Fruit fly (Drosophila melanogaster) whole organism, prepupa: ENCODE data around the gene Rab9Db.

Source experiments
- CG34406 ChIP-seq: fragments of 200-800 bp; sonication (Bioruptor generic); optimal IDR thresholded peaks from 3 replicates; lab custom pipeline; 2016; ENCODE audit warnings: missing biosample characterization, missing genetic modification characterization
- Ets96B ChIP-seq: fragments of 200-800 bp; optimal IDR thresholded peaks from 2 replicates; lab custom pipeline; 2019; ENCODE audit warnings: missing biosample characterization, mild to moderate bottlenecking, missing genetic modification characterization, moderate library complexity
- Sox102F ChIP-seq: fragments of 200-800 bp; sonication (Bioruptor generic); optimal IDR thresholded peaks from 2 replicates; lab custom pipeline; 2016; ENCODE audit warnings: missing biosample characterization, mild to moderate bottlenecking, missing genetic modification characterization

- TF ChIP-seq Ets96B (tag; lab: Kevin White, UChicago) (peak; percentile 35), CG34406 (GFP tag; lab: Kevin White, UChicago) (peak; percentile 32), Sox102F (GFP tag; lab: Kevin White, UChicago) (peak; percentile 31)
Observed at dm6 chrX:10573554-10573953, 49.5 kb downstream of the Rab9Db start.
